Worm (Caenorhabditis elegans) whole organism, late embryonic: ENCODE measurements around the gene F40G9.8.

ENCODE experiments used
- C08G9.2 ChIP-seq: sonication (generic microtip); optimal IDR thresholded peaks from 2 replicates; lab custom pipeline; 2016; ENCODE audit warnings: mild to moderate bottlenecking, missing genetic modification characterization, moderate library complexity, missing compliant biosample characterization
- C38D4.7 ChIP-seq: fragments of 200-800 bp; sonication (Bioruptor generic); optimal IDR thresholded peaks from 2 replicates; lab custom pipeline; 2018; ENCODE audit warnings: mild to moderate bottlenecking, missing genetic modification characterization, moderate library complexity, missing compliant biosample characterization
- ahr-1 ChIP-seq: sonication (generic microtip); optimal IDR thresholded peaks from 2 replicates; lab custom pipeline; 2016; ENCODE audit warnings: missing genetic modification characterization, missing compliant biosample characterization
- ama-1 ChIP-seq: fragments of 150-350 bp; optimal IDR thresholded peaks from 2 replicates; lab custom pipeline; 2014
- ceh-19 ChIP-seq: fragments of 200-800 bp; sonication (Bioruptor generic); optimal IDR thresholded peaks from 2 replicates; lab custom pipeline; 2018; ENCODE audit warnings: mild to moderate bottlenecking, missing genetic modification characterization, missing compliant biosample characterization
- ceh-2 ChIP-seq: sonication (generic microtip); optimal IDR thresholded peaks from 2 replicates; lab custom pipeline; 2016; ENCODE audit warnings: missing genotype, missing genetic modification characterization, missing compliant biosample characterization
- ceh-24 ChIP-seq: sonication (generic microtip); optimal IDR thresholded peaks from 2 replicates; lab custom pipeline; 2016; ENCODE audit warnings: mild to moderate bottlenecking, missing genetic modification characterization, missing compliant biosample characterization
- ceh-30 ChIP-seq: fragments of 150-350 bp; optimal IDR thresholded peaks from 2 replicates; lab custom pipeline; 2014; ENCODE audit warnings: missing biosample characterization, missing genetic modification characterization
- ceh-31 ChIP-seq: sonication (generic microtip); optimal IDR thresholded peaks from 2 replicates; lab custom pipeline; 2016; ENCODE audit warnings: missing genetic modification characterization, missing compliant biosample characterization
- ceh-34 ChIP-seq: sonication (generic microtip); optimal IDR thresholded peaks from 2 replicates; lab custom pipeline; 2016; ENCODE audit warnings: mild to moderate bottlenecking, missing genetic modification characterization, missing compliant biosample characterization
- ceh-45 ChIP-seq: fragments of 200-800 bp; sonication (Bioruptor generic); IDR thresholded peaks from 2 replicates; pipeline ENCODE4 v1.3.6; 2022; ENCODE audit warnings: missing genetic modification reagents, missing genetic modification characterization, missing compliant biosample characterization
- ceh-48 ChIP-seq: sonication (generic microtip); optimal IDR thresholded peaks from 2 replicates; lab custom pipeline; 2016; ENCODE audit warnings: missing genetic modification characterization, inconsistent platforms, missing compliant biosample characterization
- che-1 ChIP-seq: sonication (generic microtip); optimal IDR thresholded peaks from 2 replicates; lab custom pipeline; 2016; ENCODE audit warnings: mild to moderate bottlenecking, missing genetic modification characterization, missing compliant biosample characterization
- dmd-4 ChIP-seq: sonication (generic microtip); optimal IDR thresholded peaks from 2 replicates; lab custom pipeline; 2016; ENCODE audit warnings: borderline replicate concordance, missing genetic modification characterization, missing compliant biosample characterization
- elt-2 ChIP-seq: sonication (generic microtip); optimal IDR thresholded peaks from 2 replicates; lab custom pipeline; 2016; ENCODE audit warnings: missing genetic modification reagents, missing genetic modification characterization, missing compliant biosample characterization
- elt-4 ChIP-seq: sonication (generic microtip); optimal IDR thresholded peaks from 2 replicates; lab custom pipeline; 2016; ENCODE audit warnings: missing genetic modification characterization, missing compliant biosample characterization
- fkh-10 ChIP-seq: fragments of 150-350 bp; optimal IDR thresholded peaks from 2 replicates; lab custom pipeline; 2014; ENCODE audit warnings: missing biosample characterization, missing genetic modification reagents, missing genetic modification characterization
- gmeb-2 ChIP-seq: sonication (generic microtip); optimal IDR thresholded peaks from 2 replicates; lab custom pipeline; 2016; ENCODE audit warnings: missing genetic modification characterization, inconsistent platforms, missing compliant biosample characterization
- hlh-13 ChIP-seq: fragments of 200-800 bp; sonication (Bioruptor generic); optimal IDR thresholded peaks from 2 replicates; lab custom pipeline; 2018; ENCODE audit warnings: mild to moderate bottlenecking, missing genetic modification characterization, missing compliant biosample characterization
- hlh-6 ChIP-seq: sonication (generic microtip); optimal IDR thresholded peaks from 2 replicates; lab custom pipeline; 2016; ENCODE audit warnings: missing genotype, missing genetic modification characterization, missing compliant biosample characterization
- hlh-8 ChIP-seq: sonication (generic microtip); optimal IDR thresholded peaks from 2 replicates; lab custom pipeline; 2016; ENCODE audit warnings: missing genotype, missing genetic modification characterization, missing compliant biosample characterization
- lim-6 ChIP-seq: sonication (generic microtip); optimal IDR thresholded peaks from 2 replicates; lab custom pipeline; 2016; ENCODE audit warnings: missing genetic modification characterization, missing compliant biosample characterization
- lin-11 ChIP-seq: fragments of 200-800 bp; sonication (Bioruptor generic); optimal IDR thresholded peaks from 2 replicates; lab custom pipeline; 2018; ENCODE audit warnings: mild to moderate bottlenecking, missing genetic modification characterization, missing compliant biosample characterization
- nhr-11 ChIP-seq: fragments of 150-350 bp; optimal IDR thresholded peaks from 2 replicates; lab custom pipeline; 2014; ENCODE audit warnings: missing biosample characterization, missing genetic modification characterization
- npax-4 ChIP-seq: sonication (generic microtip); optimal IDR thresholded peaks from 2 replicates; lab custom pipeline; 2016; ENCODE audit warnings: missing genetic modification characterization, missing compliant biosample characterization
- pag-3 ChIP-seq: sonication (generic microtip); optimal IDR thresholded peaks from 2 replicates; lab custom pipeline; 2016; ENCODE audit warnings: missing compliant biosample characterization, missing genetic modification characterization, borderline replicate concordance
- pat-9 ChIP-seq: fragments of 200-800 bp; sonication (Bioruptor generic); optimal IDR thresholded peaks from 2 replicates; lab custom pipeline; 2018; ENCODE audit warnings: mild to moderate bottlenecking, missing genetic modification characterization, moderate library complexity, missing compliant biosample characterization
- pha-2 ChIP-seq: sonication (generic microtip); optimal IDR thresholded peaks from 2 replicates; lab custom pipeline; 2017; ENCODE audit warnings: mild to moderate bottlenecking, missing genetic modification characterization, missing compliant biosample characterization
- pha-4 ChIP-seq: fragments of 150-350 bp; optimal IDR thresholded peaks from 2 replicates; lab custom pipeline; 2018; ENCODE audit warnings: missing biosample characterization, missing genetic modification reagents, missing genetic modification characterization
- rnt-1 ChIP-seq: sonication (generic microtip); optimal IDR thresholded peaks from 2 replicates; lab custom pipeline; 2016; ENCODE audit warnings: missing genetic modification characterization, missing compliant biosample characterization
- sdc-2 ChIP-seq: sonication (generic microtip); optimal IDR thresholded peaks from 2 replicates; lab custom pipeline; 2016; ENCODE audit warnings: missing genotype, missing genetic modification characterization, missing compliant biosample characterization
- sox-2 ChIP-seq: fragments of 200-800 bp; sonication (Bioruptor generic); IDR thresholded peaks from 2 replicates; pipeline ENCODE4 v1.3.6; 2022; ENCODE audit warnings: missing genetic modification reagents, missing genetic modification characterization, missing compliant biosample characterization
- sox-4 ChIP-seq: sonication (generic microtip); optimal IDR thresholded peaks from 2 replicates; lab custom pipeline; 2017; ENCODE audit warnings: mild to moderate bottlenecking, missing genetic modification characterization, inconsistent platforms, missing compliant biosample characterization
- tbx-2 ChIP-seq: sonication (generic microtip); optimal IDR thresholded peaks from 2 replicates; lab custom pipeline; 2016; ENCODE audit warnings: missing genetic modification characterization, missing compliant biosample characterization
- unc-3 ChIP-seq, 2 experiments: fragments of 200-800 bp in 1 of 2; sonication (Bioruptor generic) in 1 of 2; sonication (generic microtip) in 1 of 2; conservative IDR thresholded peaks in 1 of 2; optimal IDR thresholded peaks in 1 of 2; 2 replicates each; pipeline versions ENCODE4 v1.3.6 to Lab custom; 2016 to 2022; ENCODE audit warnings: missing compliant biosample characterization in 2 of 2, missing genetic modification characterization in 2 of 2, missing genetic modification reagents in 1 of 2
- unc-42 ChIP-seq: sonication (generic microtip); optimal IDR thresholded peaks from 2 replicates; lab custom pipeline; 2016; ENCODE audit warnings: missing genotype, missing genetic modification characterization, missing compliant biosample characterization
- ztf-16 ChIP-seq: sonication (generic microtip); optimal IDR thresholded peaks from 2 replicates; lab custom pipeline; 2017; ENCODE audit warnings: missing genetic modification characterization, missing compliant biosample characterization

The F40G9.8 gene

ce11 chrIII:175733-176132 is 11.1 kb upstream of the F40G9.8 start, which contains the start of gene clec-148:
TSS of gene clec-148 (minus strand) at chrIII:175833.
- TF ChIP-seq C38D4.7 (GFP tag; lab: Kevin White, UChicago) (no peak), tbx-2 (tag; lab: Kevin White, UChicago) (no peak), unc-3 (GFP tag; conservative IDR thresholded peaks at IDR 0.05; lab: Robert Waterston, UW) (no peak), unc-3 (tag; optimal IDR thresholded peaks at IDR 0.05; lab: Kevin White, UChicago) (no peak), ceh-48 (tag; lab: Kevin White, UChicago) (no peak), ztf-16 (no peak), pat-9 (tag; lab: Kevin White, UChicago) (no peak), gmeb-2 (tag; lab: Kevin White, UChicago) (no peak), ahr-1 (tag; lab: Kevin White, UChicago) (no peak), ama-1 (lab: Kevin White, UChicago) (no peak), elt-2 (tag; lab: Kevin White, UChicago) (no peak), ceh-45 (GFP tag; lab: Robert Waterston, UW) (no peak), npax-4 (tag; lab: Kevin White, UChicago) (no peak), hlh-8 (tag; lab: Kevin White, UChicago) (no peak), fkh-10 (GFP tag; lab: Kevin White, UChicago) (no peak), che-1 (tag; lab: Kevin White, UChicago) (no peak), ceh-34 (no peak)
- TF ChIP-seq, all 69 proteins: peak for 0

ce11 chrIII:173501-173900 is 8.8 kb upstream of the F40G9.8 start, which contains the start of gene F40G9.19:
TSS of gene F40G9.19 (plus strand) at chrIII:173801.
- TF ChIP-seq che-1 (tag; lab: Kevin White, UChicago) (no peak), C08G9.2 (tag; lab: Kevin White, UChicago) (no peak), rnt-1 (tag; lab: Kevin White, UChicago) (no peak), unc-42 (tag; lab: Kevin White, UChicago) (no peak), sox-4 (tag; lab: Kevin White, UChicago) (no peak), ceh-24 (tag; lab: Kevin White, UChicago) (no peak), ceh-34 (no peak), pat-9 (tag; lab: Kevin White, UChicago) (no peak)

ce11 chrIII:171617-172016 is 6.9 kb upstream of the F40G9.8 start, which contains the start of the genes F40G9.9 and F40G9.12:
TSS of gene F40G9.9 (minus strand) at chrIII:171717.
TSS of gene F40G9.12 (plus strand) at chrIII:171847.
- TF ChIP-seq lim-6 (tag; lab: Kevin White, UChicago) (no peak), ceh-34 (no peak)
- TF ChIP-seq, all 69 proteins: peak for 0

ce11 chrIII:169478-169877 is 4.8 kb upstream of the F40G9.8 start, which contains the start of gene F40G9.18:
TSS of gene F40G9.18 (minus strand) at chrIII:169578.
- TF ChIP-seq npax-4 (tag; lab: Kevin White, UChicago), result no peak
- TF ChIP-seq ceh-31 (tag; lab: Kevin White, UChicago), result no peak
- no peak for TF ChIP-seq ceh-19 (GFP tag; lab: Kevin White, UChicago)
- TF ChIP-seq ceh-34, result no peak
- no peak for TF ChIP-seq pha-2 (tag; lab: Kevin White, UChicago)
- TF ChIP-seq sox-4 (tag; lab: Kevin White, UChicago), result no peak
- TF ChIP-seq dmd-4 (tag; lab: Kevin White, UChicago), result no peak
- no peak for TF ChIP-seq sdc-2 (tag; lab: Kevin White, UChicago)
- no peak for TF ChIP-seq lin-11 (tag; lab: Kevin White, UChicago)
- TF ChIP-seq rnt-1 (tag; lab: Kevin White, UChicago), result no peak
- TF ChIP-seq pag-3, result no peak
- TF ChIP-seq, all 69 proteins: peak for 0

- TF ChIP-seq elt-4 (tag; lab: Kevin White, UChicago), result peak; percentile 35
Measured at ce11 chrIII:168376-168775, 3.7 kb upstream of the F40G9.8 start.

ce11 chrIII:165390-165789 is 715 bp upstream of the F40G9.8 start, which contains the start of gene F40G9.7:
TSS of gene F40G9.7 (plus strand) at chrIII:165690.
- TF ChIP-seq pha-4 (no peak), hlh-6 (tag; lab: Kevin White, UChicago) (no peak), ztf-16 (no peak), rnt-1 (tag; lab: Kevin White, UChicago) (no peak), pat-9 (tag; lab: Kevin White, UChicago) (no peak), sox-2 (no peak), ceh-30 (no peak), hlh-13 (GFP tag; lab: Kevin White, UChicago) (no peak), npax-4 (tag; lab: Kevin White, UChicago) (no peak), hlh-8 (tag; lab: Kevin White, UChicago) (no peak), nhr-11 (tag; lab: Kevin White, UChicago) (no peak), ceh-2 (tag; lab: Kevin White, UChicago) (no peak)
